Worm (Caenorhabditis elegans) whole organism, L1 larva: Measurements from ENCODE around the gene lbp-9.

Experiments used
- C04F5.9 ChIP-seq: sonication (generic microtip); optimal IDR thresholded peaks from 2 replicates; lab custom pipeline; 2016; ENCODE audit warnings: missing genetic modification characterization, missing compliant biosample characterization
- hlh-4 ChIP-seq: sonication (generic microtip); optimal IDR thresholded peaks from 2 replicates; lab custom pipeline; 2016; ENCODE audit warnings: mild to moderate bottlenecking, missing genetic modification characterization, missing compliant biosample characterization
- hpl-2 ChIP-seq: fragments of 150-350 bp; optimal IDR thresholded peaks from 2 replicates; lab custom pipeline; 2014; ENCODE audit warnings: missing biosample characterization, missing genetic modification reagents, missing genetic modification characterization
- jun-1 ChIP-seq: fragments of 150-350 bp; optimal IDR thresholded peaks from 2 replicates; lab custom pipeline; 2014; ENCODE audit warnings: missing biosample characterization, missing genetic modification reagents, missing genetic modification characterization
- mdl-1 ChIP-seq, 2 experiments: fragments of 150-350 bp; optimal IDR thresholded peaks; 2 replicates each; lab custom pipeline; 2014 to 2017; ENCODE audit warnings: missing biosample characterization in 2 of 2, missing genetic modification characterization in 2 of 2, inconsistent platforms in 1 of 2
- nhr-11 ChIP-seq: fragments of 150-350 bp; optimal IDR thresholded peaks from 2 replicates; lab custom pipeline; 2014; ENCODE audit warnings: missing biosample characterization, missing genetic modification characterization
- nhr-76 ChIP-seq: sonication (generic microtip); optimal IDR thresholded peaks from 2 replicates; lab custom pipeline; 2017; ENCODE audit warnings: missing biosample characterization, missing genetic modification characterization
- skn-1 ChIP-seq: fragments of 150-350 bp; optimal IDR thresholded peaks from 2 replicates; lab custom pipeline; 2014; ENCODE audit warnings: missing biosample characterization, missing genetic modification characterization
- tbx-2 ChIP-seq: sonication (generic microtip); optimal IDR thresholded peaks from 2 replicates; lab custom pipeline; 2016; ENCODE audit warnings: missing genetic modification characterization, missing compliant biosample characterization
- unc-86 ChIP-seq: sonication (generic microtip); optimal IDR thresholded peaks from 2 replicates; lab custom pipeline; 2016; ENCODE audit warnings: missing genetic modification characterization, missing compliant biosample characterization
- ztf-11 ChIP-seq, 2 experiments: sonication (generic microtip); optimal IDR thresholded peaks; 2 replicates each; lab custom pipeline; 2016 to 2017; ENCODE audit warnings: missing genetic modification characterization in 2 of 2, missing biosample characterization in 1 of 2, missing compliant biosample characterization in 1 of 2

DNA sequence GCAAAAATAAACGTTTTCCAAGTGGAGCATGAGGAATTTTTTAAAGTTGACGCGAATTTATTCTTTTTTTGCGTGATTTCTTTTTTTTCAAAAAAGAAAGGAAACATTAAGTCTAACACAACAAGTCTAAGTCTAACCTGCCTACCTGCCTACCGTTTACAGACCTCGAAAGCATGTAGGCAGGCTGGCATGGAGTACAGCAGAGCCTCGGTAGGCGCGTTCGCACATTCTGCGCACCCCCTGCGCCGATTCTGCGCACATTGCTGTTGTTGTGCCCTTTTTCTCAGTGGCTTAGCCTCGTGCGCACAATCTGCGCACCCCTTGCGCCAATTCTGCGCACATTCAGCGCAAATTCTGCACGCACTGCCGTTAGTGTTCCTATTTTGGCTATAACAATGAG, 15.6 kb downstream of the lbp-9 start:
- TF ChIP-seq unc-86 (tag; lab: Kevin White, UChicago) (no peak), nhr-11 (tag; lab: Kevin White, UChicago) (no peak), tbx-2 (no peak), jun-1 (no peak), C04F5.9 (tag; lab: Kevin White, UChicago) (no peak), ztf-11 (tag; optimal IDR thresholded peaks at IDR 0.05; lab: Kevin White, UChicago) (no peak), nhr-76 (tag; lab: Kevin White, UChicago) (no peak), hlh-4 (tag; lab: Kevin White, UChicago) (no peak), mdl-1 (tag; optimal IDR thresholded peaks at IDR 0.05; lab: Kevin White, UChicago) (no peak), skn-1 (no peak), hpl-2 (GFP tag; lab: Kevin White, UChicago) (no peak)
